Fruit fly (Drosophila melanogaster): ENCODE measurements around the gene Ugt302E1.

dm6 chr3R:11126383-11126782 is 28.0 kb upstream of the Ugt302E1 start:
- no peak for TF ChIP-seq Mio (GFP tag; optimal IDR thresholded peaks at IDR 0.05)
- no peak for TF ChIP-seq Sp1 (GFP tag; optimal IDR thresholded peaks at IDR 0.05)
- no peak for TF ChIP-seq foxo (GFP tag; optimal IDR thresholded peaks at IDR 0.05)
- TF ChIP-seq Myc (optimal IDR thresholded peaks at IDR 0.05) = no peak
- TF ChIP-seq N (GFP tag; optimal IDR thresholded peaks at IDR 0.05) = no peak
- TF ChIP-seq Abd-B (GFP tag; optimal IDR thresholded peaks at IDR 0.05) = no peak
- TF ChIP-seq lola (GFP tag; optimal IDR thresholded peaks at IDR 0.05) = no peak
- TF ChIP-seq Dfd (GFP tag; optimal IDR thresholded peaks at IDR 0.05) = no peak
- no peak for TF ChIP-seq CG9705 (GFP tag; optimal IDR thresholded peaks at IDR 0.05)
- no peak for TF ChIP-seq Hr83 (GFP tag; optimal IDR thresholded peaks at IDR 0.05; ENCODE audit: poor library complexity, severe bottlenecking)
- no peak for TF ChIP-seq Hnf4 (GFP tag; optimal IDR thresholded peaks at IDR 0.05)
- TF ChIP-seq psq (GFP tag; optimal IDR thresholded peaks at IDR 0.05) = no peak
